Worm (Caenorhabditis elegans) whole organism, L2 larva: ENCODE results near the gene F58F9.1.

Experiments used
- gmeb-1 ChIP-seq: fragments of 150-350 bp; optimal IDR thresholded peaks from 2 replicates; lab custom pipeline; 2014; ENCODE audit warnings: missing biosample characterization, missing genetic modification characterization
- lin-39 ChIP-seq: fragments of 150-350 bp; optimal IDR thresholded peaks from 2 replicates; lab custom pipeline; 2014; ENCODE audit warnings: missing biosample characterization, missing genetic modification reagents, missing genetic modification characterization

DNA sequence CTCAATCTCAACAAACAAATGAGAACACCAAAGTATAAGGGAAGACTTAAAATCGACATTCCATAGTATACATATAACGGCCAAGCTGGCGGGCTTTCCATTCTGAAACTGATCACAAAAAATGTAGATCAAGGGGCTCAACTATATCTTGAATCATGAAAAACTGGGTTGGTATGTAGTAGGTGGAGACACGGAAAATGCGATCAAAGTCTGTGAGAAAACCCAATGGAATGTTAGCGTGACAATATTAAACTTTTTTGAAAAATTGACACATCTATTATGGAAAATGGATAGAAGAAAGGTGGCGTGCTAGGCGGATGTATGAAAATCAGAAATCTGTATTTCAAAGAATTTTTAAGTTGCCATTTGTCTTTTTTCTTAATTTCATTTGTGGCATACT is 13.6 kb downstream of the F58F9.1 start, which contains the start of gene srv-28:
- no peak for TF ChIP-seq lin-39 (tag; lab: Kevin White, UChicago)
- TF ChIP-seq gmeb-1 (tag; lab: Kevin White, UChicago), result no peak
